Fruit fly (Drosophila melanogaster): ENCODE measurements around the gene CG11379.

dm6 chrX:1142567-1143347 lies 37.2 kb upstream of the CG11379 start:
- TF ChIP-seq insv (optimal IDR thresholded peaks at IDR 0.05) (no peak), ttk (optimal IDR thresholded peaks at IDR 0.05) (no peak), Sin3A (optimal IDR thresholded peaks at IDR 0.05) (no peak), psq (optimal IDR thresholded peaks at IDR 0.05) (no peak), h (optimal IDR thresholded peaks at IDR 0.05) (no peak)
